Comparison of ENCODE assay signal across 4 fruit fly cellular contexts in the genomic region with DNA sequence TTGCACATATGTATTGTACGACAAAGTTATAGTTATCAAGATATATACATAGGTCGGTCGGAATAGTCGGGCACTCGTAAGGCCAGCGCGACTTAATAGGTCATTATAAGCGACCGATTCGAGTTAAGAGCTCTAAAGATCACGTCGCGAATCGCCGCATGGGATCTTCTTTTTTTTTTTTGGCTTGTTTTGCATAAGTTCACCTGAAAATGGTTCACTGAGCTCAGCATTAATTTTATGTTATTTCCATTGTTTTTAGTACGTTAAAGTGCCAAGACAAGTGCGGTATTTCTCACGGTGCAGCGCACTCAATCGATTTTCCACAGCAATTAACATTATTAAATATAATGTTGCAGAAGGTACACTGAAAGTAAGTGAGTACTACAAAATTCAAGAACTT.
TF ChIP-seq lines count a peak whose summit lies in the region.

No protein-coding gene starts in this region.

- no peak for TF ChIP-seq CTCF in whole organism, embryonic (GFP tag; optimal IDR thresholded peaks at IDR 0.05; lab: Kevin White, UChicago)

TF ChIP-seq in whole organism, adult, 20 proteins besides CTCF, POLR2A, EP300 and RAD21:
- TF ChIP-seq CG5204 (GFP tag; optimal IDR thresholded peaks at IDR 0.05; lab: Kevin White, UChicago) (peak; percentile 33), tj (GFP tag; optimal IDR thresholded peaks at IDR 0.05; lab: Kevin White, UChicago) (peak; percentile 77), cic (GFP tag; optimal IDR thresholded peaks at IDR 0.05; lab: Kevin White, UChicago) (no peak)

TF ChIP-seq in whole organism, embryonic, 481 proteins besides CTCF, POLR2A, EP300 and RAD21:
- TF ChIP-seq Chrac-16 (GFP tag; optimal IDR thresholded peaks at IDR 0.05; lab: Kevin White, UChicago) (no peak), CG15514 (GFP tag; optimal IDR thresholded peaks at IDR 0.05; lab: Kevin White, UChicago) (no peak), sens (GFP tag; lab: Kevin White, UChicago) (peak; percentile 20)

TF ChIP-seq in whole organism, prepupa, 60 proteins besides CTCF, POLR2A, EP300 and RAD21:
- TF ChIP-seq CG8119 (GFP tag; IDR thresholded peaks at IDR 0.05; lab: Robert Waterston, UW) (peak; percentile 13; the same call in 1 of the 3 replicates), CG11294 (GFP tag; IDR thresholded peaks at IDR 0.05; lab: Robert Waterston, UW) (peak; percentile 16; the same call in 1 of the 2 replicates), eg (GFP tag; IDR thresholded peaks at IDR 0.05; lab: Robert Waterston, UW) (peak; percentile 37; the same call in 1 of the 3 replicates), Gug (GFP tag; IDR thresholded peaks at IDR 0.05; lab: Robert Waterston, UW) (peak; percentile 44; the same call in 1 of the 2 replicates), Eip78C (GFP tag; lab: Kevin White, UChicago) (peak; percentile 76), CG34406 (GFP tag; optimal IDR thresholded peaks at IDR 0.05; lab: Kevin White, UChicago) (no peak), CG6163 (GFP tag; IDR thresholded peaks at IDR 0.05; lab: Robert Waterston, UW) (peak; percentile 22), vri (GFP tag; optimal IDR thresholded peaks at IDR 0.05; lab: Kevin White, UChicago) (no peak), Hr4 (GFP tag; optimal IDR thresholded peaks at IDR 0.05; lab: Kevin White, UChicago) (peak; percentile 12)

TF ChIP-seq in whole organism, pupa, 21 proteins besides CTCF, POLR2A, EP300 and RAD21:
- TF ChIP-seq Pif1B (GFP tag; optimal IDR thresholded peaks at IDR 0.05; lab: Kevin White, UChicago) (no peak), CG17806 (tag; optimal IDR thresholded peaks at IDR 0.05; lab: Kevin White, UChicago) (no peak), CG14655 (GFP tag; optimal IDR thresholded peaks at IDR 0.05; lab: Kevin White, UChicago) (no peak), D1 (tag; optimal IDR thresholded peaks at IDR 0.05; lab: Kevin White, UChicago) (no peak), CG34367 (tag; optimal IDR thresholded peaks at IDR 0.05; lab: Kevin White, UChicago) (no peak), CG4496 (GFP tag; IDR thresholded peaks at IDR 0.05; lab: Robert Waterston, UW) (peak; percentile 44; the same call in 1 of the 3 replicates), CG32121 (GFP tag; IDR thresholded peaks at IDR 0.05; lab: Robert Waterston, UW) (peak; percentile 22; the same call in 1 of the 2 replicates), fd96Ca (GFP tag; IDR thresholded peaks at IDR 0.05; lab: Robert Waterston, UW) (peak; percentile 78), rn (GFP tag; IDR thresholded peaks at IDR 0.05; lab: Robert Waterston, UW) (peak; percentile 25; the same call in 1 of the 2 replicates), CG8159 (tag; optimal IDR thresholded peaks at IDR 0.05; lab: Kevin White, UChicago) (no peak), Snoo (tag; optimal IDR thresholded peaks at IDR 0.05; lab: Kevin White, UChicago) (no peak), CG15710 (tag; optimal IDR thresholded peaks at IDR 0.05; lab: Kevin White, UChicago) (no peak), CG12605 (GFP tag; IDR thresholded peaks at IDR 0.05; lab: Robert Waterston, UW) (0 out of 2 replicates have a peak, but pooled peaks have one; percentile 10), gl (tag; optimal IDR thresholded peaks at IDR 0.05; lab: Kevin White, UChicago) (no peak), EcR (GFP tag; optimal IDR thresholded peaks at IDR 0.05; lab: Kevin White, UChicago) (no peak), Ets98B (GFP tag; IDR thresholded peaks at IDR 0.05; lab: Robert Waterston, UW) (peak; percentile 38), Pif1A (GFP tag; optimal IDR thresholded peaks at IDR 0.05; lab: Kevin White, UChicago) (no peak)
TF ChIP-seq in whole organism, pupa: peak in this region for 6.
